Worm (Caenorhabditis elegans) whole organism, late embryonic: ENCODE results near the gene F44D12.19.

Experiments used
- C38D4.7 ChIP-seq: fragments of 200-800 bp; sonication (Bioruptor generic); optimal IDR thresholded peaks from 2 replicates; lab custom pipeline; 2018; ENCODE audit warnings: mild to moderate bottlenecking, missing genetic modification characterization, moderate library complexity, missing compliant biosample characterization
- F13H6.1 ChIP-seq: sonication (generic microtip); optimal IDR thresholded peaks from 2 replicates; lab custom pipeline; 2016; ENCODE audit warnings: missing genetic modification characterization, missing compliant biosample characterization
- ahr-1 ChIP-seq: sonication (generic microtip); optimal IDR thresholded peaks from 2 replicates; lab custom pipeline; 2016; ENCODE audit warnings: missing genetic modification characterization, missing compliant biosample characterization
- ceh-18 ChIP-seq: sonication (generic microtip); optimal IDR thresholded peaks from 2 replicates; lab custom pipeline; 2016; ENCODE audit warnings: missing genetic modification characterization, missing compliant biosample characterization
- ceh-2 ChIP-seq: sonication (generic microtip); optimal IDR thresholded peaks from 2 replicates; lab custom pipeline; 2016; ENCODE audit warnings: missing genotype, missing genetic modification characterization, missing compliant biosample characterization
- ceh-24 ChIP-seq: sonication (generic microtip); optimal IDR thresholded peaks from 2 replicates; lab custom pipeline; 2016; ENCODE audit warnings: mild to moderate bottlenecking, missing genetic modification characterization, missing compliant biosample characterization
- ceh-30 ChIP-seq: fragments of 150-350 bp; optimal IDR thresholded peaks from 2 replicates; lab custom pipeline; 2014; ENCODE audit warnings: missing biosample characterization, missing genetic modification characterization
- ceh-34 ChIP-seq: sonication (generic microtip); optimal IDR thresholded peaks from 2 replicates; lab custom pipeline; 2016; ENCODE audit warnings: mild to moderate bottlenecking, missing genetic modification characterization, missing compliant biosample characterization
- ceh-45 ChIP-seq: fragments of 200-800 bp; sonication (Bioruptor generic); IDR thresholded peaks from 2 replicates; pipeline ENCODE4 v1.3.6; 2022; ENCODE audit warnings: missing genetic modification reagents, missing genetic modification characterization, missing compliant biosample characterization
- ceh-6 ChIP-seq: fragments of 200-800 bp; sonication (Bioruptor generic); optimal IDR thresholded peaks from 2 replicates; lab custom pipeline; 2018; ENCODE audit warnings: mild to moderate bottlenecking, missing genetic modification characterization, missing compliant biosample characterization
- ceh-9 ChIP-seq: sonication (generic microtip); optimal IDR thresholded peaks from 2 replicates; lab custom pipeline; 2016; ENCODE audit warnings: mild to moderate bottlenecking, missing genetic modification characterization, inconsistent platforms, missing compliant biosample characterization
- elt-2 ChIP-seq: sonication (generic microtip); optimal IDR thresholded peaks from 2 replicates; lab custom pipeline; 2016; ENCODE audit warnings: missing genetic modification reagents, missing genetic modification characterization, missing compliant biosample characterization
- ets-4 ChIP-seq: sonication (generic microtip); optimal IDR thresholded peaks from 2 replicates; lab custom pipeline; 2016; ENCODE audit warnings: missing genetic modification characterization, missing compliant biosample characterization
- fkh-10 ChIP-seq: fragments of 150-350 bp; optimal IDR thresholded peaks from 2 replicates; lab custom pipeline; 2014; ENCODE audit warnings: missing biosample characterization, missing genetic modification reagents, missing genetic modification characterization
- hlh-13 ChIP-seq: fragments of 200-800 bp; sonication (Bioruptor generic); optimal IDR thresholded peaks from 2 replicates; lab custom pipeline; 2018; ENCODE audit warnings: mild to moderate bottlenecking, missing genetic modification characterization, missing compliant biosample characterization
- hlh-15 ChIP-seq: sonication (generic microtip); optimal IDR thresholded peaks from 2 replicates; lab custom pipeline; 2016; ENCODE audit warnings: missing genetic modification characterization, missing compliant biosample characterization
- pax-1 ChIP-seq: fragments of 150-350 bp; optimal IDR thresholded peaks from 2 replicates; lab custom pipeline; 2014; ENCODE audit warnings: missing biosample characterization, missing genetic modification characterization
- pha-2 ChIP-seq: sonication (generic microtip); optimal IDR thresholded peaks from 2 replicates; lab custom pipeline; 2017; ENCODE audit warnings: mild to moderate bottlenecking, missing genetic modification characterization, missing compliant biosample characterization
- pros-1 ChIP-seq: fragments of 150-350 bp; optimal IDR thresholded peaks from 2 replicates; lab custom pipeline; 2014; ENCODE audit warnings: missing biosample characterization, missing genetic modification reagents, missing genetic modification characterization
- ref-2 ChIP-seq: sonication (generic microtip); optimal IDR thresholded peaks from 2 replicates; lab custom pipeline; 2016; ENCODE audit warnings: missing genetic modification characterization, missing compliant biosample characterization
- rnt-1 ChIP-seq: sonication (generic microtip); optimal IDR thresholded peaks from 2 replicates; lab custom pipeline; 2016; ENCODE audit warnings: missing genetic modification characterization, missing compliant biosample characterization
- sdc-2 ChIP-seq: sonication (generic microtip); optimal IDR thresholded peaks from 2 replicates; lab custom pipeline; 2016; ENCODE audit warnings: missing genotype, missing genetic modification characterization, missing compliant biosample characterization
- sox-4 ChIP-seq: sonication (generic microtip); optimal IDR thresholded peaks from 2 replicates; lab custom pipeline; 2017; ENCODE audit warnings: mild to moderate bottlenecking, missing genetic modification characterization, inconsistent platforms, missing compliant biosample characterization
- syd-9 ChIP-seq: sonication (generic microtip); optimal IDR thresholded peaks from 2 replicates; lab custom pipeline; 2016; ENCODE audit warnings: mild to moderate bottlenecking, missing genetic modification characterization, moderate library complexity, missing compliant biosample characterization
- tbx-2 ChIP-seq: sonication (generic microtip); optimal IDR thresholded peaks from 2 replicates; lab custom pipeline; 2016; ENCODE audit warnings: missing genetic modification characterization, missing compliant biosample characterization
- unc-42 ChIP-seq: sonication (generic microtip); optimal IDR thresholded peaks from 2 replicates; lab custom pipeline; 2016; ENCODE audit warnings: missing genotype, missing genetic modification characterization, missing compliant biosample characterization
- unc-55 ChIP-seq: sonication (generic microtip); optimal IDR thresholded peaks from 2 replicates; lab custom pipeline; 2017; ENCODE audit warnings: missing biosample characterization, missing genetic modification reagents, missing genetic modification characterization

Gene F44D12.19

ce11 chrIV:10063941-10064340, 42.6 kb downstream of the F44D12.19 start:
- TF ChIP-seq ceh-18 (no peak), tbx-2 (no peak), ceh-30 (no peak), pha-2 (tag; lab: Kevin White, UChicago) (no peak), ceh-9 (tag; lab: Kevin White, UChicago) (no peak), rnt-1 (tag; lab: Kevin White, UChicago) (no peak), ceh-24 (tag; lab: Kevin White, UChicago) (no peak), fkh-10 (no peak), ahr-1 (tag; lab: Kevin White, UChicago) (no peak)
- TF ChIP-seq, all 69 proteins: peak for 0

ce11 chrIV:10065159-10065558, 43.8 kb downstream of the F44D12.19 start:
- TF ChIP-seq ref-2 (no peak), unc-55 (peak; percentile 99)
- TF ChIP-seq, all 69 proteins: peak for 1

DNA sequence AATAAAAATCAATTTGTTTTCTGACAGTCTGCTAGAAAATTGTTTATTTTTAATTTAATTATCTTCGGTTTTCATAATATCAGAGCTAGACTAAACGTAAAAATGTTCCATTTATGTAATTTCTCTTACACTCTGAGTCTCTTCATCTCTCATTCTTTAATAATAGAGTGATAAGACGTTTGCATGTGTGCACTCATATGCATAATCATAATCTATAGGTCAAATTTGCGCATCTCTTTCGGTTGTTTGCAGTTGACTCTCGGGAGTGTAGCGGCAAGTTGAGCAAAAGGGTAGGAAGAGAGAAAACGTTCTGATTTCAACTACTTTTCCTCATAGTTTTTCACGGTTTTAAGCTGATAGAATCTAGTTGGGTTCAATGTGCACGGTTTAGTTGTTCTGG, 45.1 kb downstream of the F44D12.19 start:
- TF ChIP-seq hlh-13 (GFP tag; lab: Kevin White, UChicago), result no peak
- TF ChIP-seq pros-1 (tag; lab: Kevin White, UChicago), result no peak
- TF ChIP-seq hlh-15 (tag; lab: Kevin White, UChicago), result no peak
- TF ChIP-seq ceh-34, result no peak
- TF ChIP-seq syd-9 (tag; lab: Kevin White, UChicago), result no peak
- no peak for TF ChIP-seq ceh-2 (tag; lab: Kevin White, UChicago)
- no peak for TF ChIP-seq ceh-24 (tag; lab: Kevin White, UChicago)
- no peak for TF ChIP-seq sox-4 (tag; lab: Kevin White, UChicago)
- TF ChIP-seq unc-55, result no peak
- no peak for TF ChIP-seq pha-2 (tag; lab: Kevin White, UChicago)
- TF ChIP-seq pax-1 (tag; lab: Kevin White, UChicago), result peak; percentile 38
- TF ChIP-seq elt-2 (tag; lab: Kevin White, UChicago), result peak; percentile 54
- TF ChIP-seq ceh-6 (GFP tag; lab: Kevin White, UChicago), result no peak
- TF ChIP-seq ets-4, result no peak
- TF ChIP-seq ceh-45 (GFP tag; lab: Robert Waterston, UW), result no peak
- no peak for TF ChIP-seq F13H6.1 (tag; lab: Kevin White, UChicago)

- TF ChIP-seq syd-9 (tag; lab: Kevin White, UChicago) (no peak), unc-42 (tag; lab: Kevin White, UChicago) (peak; percentile 11)
Observed at ce11 chrIV:10067541-10067940, 46.2 kb downstream of the F44D12.19 start, which contains the start of gene cwn-2. cwn-2 (plus strand) TSS chrIV:10067816.

- TF ChIP-seq C38D4.7 (GFP tag; lab: Kevin White, UChicago), result no peak
- no peak for TF ChIP-seq syd-9 (tag; lab: Kevin White, UChicago)
- no peak for TF ChIP-seq sdc-2 (tag; lab: Kevin White, UChicago)
Observed at ce11 chrIV:10068266-10068665, 46.9 kb downstream of the F44D12.19 start.
